Fruit fly (Drosophila melanogaster) ovary, adult (tissue): ENCODE data around the gene CG3164.

Source experiments
- CG17801 ChIP-seq: fragments of 200-800 bp; optimal IDR thresholded peaks from 2 replicates; lab custom pipeline; 2019; ENCODE audit warnings: missing biosample characterization, mild to moderate bottlenecking, missing genetic modification characterization, moderate library complexity; ENCODE audit not compliant: partially characterized antibody

The CG3164 gene

dm6 chr2L:106540-106939, 24.1 kb downstream of the CG3164 start, which contains the start of the genes Nhe1 and Sam-S:
TSS of gene Nhe1 (minus strand) at chr2L:106732.
TSS of gene Sam-S (plus strand) at chr2L:106903.
- TF ChIP-seq CG17801 (GFP tag; lab: Kevin White, UChicago): no peak

- TF ChIP-seq CG17801 (GFP tag; lab: Kevin White, UChicago): peak; percentile 68
Observed at dm6 chr2L:102161-102761, 28.3 kb downstream of the CG3164 start, which contains the start of gene Creld. TSS of gene Creld (plus strand) at chr2L:102380.

dm6 chr2L:94639-95059, 35.9 kb downstream of the CG3164 start, which contains the start of gene Zir:
TSS of gene Zir (plus strand) at chr2L:94739.
- TF ChIP-seq CG17801 (GFP tag; lab: Kevin White, UChicago): no peak

- no peak for TF ChIP-seq CG17801 (GFP tag; lab: Kevin White, UChicago)
Observed at dm6 chr2L:94096-94495, 36.5 kb downstream of the CG3164 start.

- TF ChIP-seq CG17801 (GFP tag; lab: Kevin White, UChicago): no peak
Observed at dm6 chr2L:92993-93392, 37.6 kb downstream of the CG3164 start.

- no peak for TF ChIP-seq CG17801 (GFP tag; lab: Kevin White, UChicago)
Observed at dm6 chr2L:91830-92229, 38.8 kb downstream of the CG3164 start.

- TF ChIP-seq CG17801 (GFP tag; lab: Kevin White, UChicago): no peak
Observed at dm6 chr2L:91333-91732, 39.3 kb downstream of the CG3164 start.

dm6 chr2L:90081-90480, 40.5 kb downstream of the CG3164 start:
- no peak for TF ChIP-seq CG17801 (GFP tag; lab: Kevin White, UChicago)

- no peak for TF ChIP-seq CG17801 (GFP tag; lab: Kevin White, UChicago)
Observed at dm6 chr2L:89158-89557, 41.4 kb downstream of the CG3164 start.

dm6 chr2L:88528-88927, 42.1 kb downstream of the CG3164 start:
- TF ChIP-seq CG17801 (GFP tag; lab: Kevin White, UChicago): no peak

dm6 chr2L:87255-87723, 43.3 kb downstream of the CG3164 start, which contains the start of gene net:
TSS of gene net (minus strand) at chr2L:87387.
- peak; percentile 50 for TF ChIP-seq CG17801 (GFP tag; lab: Kevin White, UChicago)

dm6 chr2L:85701-86100, 44.9 kb downstream of the CG3164 start:
- TF ChIP-seq CG17801 (GFP tag; lab: Kevin White, UChicago): no peak

- TF ChIP-seq CG17801 (GFP tag; lab: Kevin White, UChicago): no peak
Observed at dm6 chr2L:85099-85498, 45.5 kb downstream of the CG3164 start.

dm6 chr2L:82080-82479, 48.5 kb downstream of the CG3164 start:
- no peak for TF ChIP-seq CG17801 (GFP tag; lab: Kevin White, UChicago)

- no peak for TF ChIP-seq CG17801 (GFP tag; lab: Kevin White, UChicago)
Observed at dm6 chr2L:81198-81597, 49.4 kb downstream of the CG3164 start.

dm6 chr2L:78828-79227, 51.8 kb downstream of the CG3164 start:
- no peak for TF ChIP-seq CG17801 (GFP tag; lab: Kevin White, UChicago)
